Worm (Caenorhabditis elegans) whole organism, L2 larva: Measurements from ENCODE around the gene Y43F8B.2.

Source experiments
- C34F6.9 ChIP-seq: fragments of 150-350 bp; optimal IDR thresholded peaks from 2 replicates; lab custom pipeline; 2014; ENCODE audit warnings: missing biosample characterization, missing genetic modification characterization
- F13H6.1 ChIP-seq: sonication (generic microtip); optimal IDR thresholded peaks from 2 replicates; lab custom pipeline; 2016; ENCODE audit warnings: missing genetic modification characterization, missing compliant biosample characterization
- R02D3.7 ChIP-seq: fragments of 150-350 bp; optimal IDR thresholded peaks from 2 replicates; lab custom pipeline; 2014; ENCODE audit warnings: missing biosample characterization, missing genetic modification characterization
- Y55F3AM.14 ChIP-seq: fragments of 200-800 bp; sonication (Bioruptor generic); optimal IDR thresholded peaks from 2 replicates; lab custom pipeline; 2018; ENCODE audit warnings: mild to moderate bottlenecking, missing genetic modification characterization, missing compliant biosample characterization
- ZK546.5 ChIP-seq: sonication (generic microtip); optimal IDR thresholded peaks from 2 replicates; lab custom pipeline; 2017; ENCODE audit warnings: missing biosample characterization, missing genetic modification characterization
- alr-1 ChIP-seq: fragments of 150-350 bp; optimal IDR thresholded peaks from 2 replicates; lab custom pipeline; 2014; ENCODE audit warnings: missing biosample characterization, missing genetic modification characterization
- aly-2 ChIP-seq: fragments of 150-350 bp; optimal IDR thresholded peaks from 2 replicates; lab custom pipeline; 2014; ENCODE audit warnings: missing biosample characterization, missing genetic modification characterization
- ama-1 ChIP-seq: fragments of 150-350 bp; optimal IDR thresholded peaks from 2 replicates; lab custom pipeline; 2018; ENCODE audit warnings: inconsistent platforms
- blmp-1 ChIP-seq: sonication (generic microtip); optimal IDR thresholded peaks from 2 replicates; lab custom pipeline; 2017; ENCODE audit warnings: missing genetic modification characterization, mild to moderate bottlenecking, missing compliant biosample characterization, antibody characterized with exemption, moderate library complexity; ENCODE audit not compliant: insufficient read depth
- ceh-16 ChIP-seq: fragments of 150-350 bp; optimal IDR thresholded peaks from 2 replicates; lab custom pipeline; 2014; ENCODE audit warnings: missing biosample characterization, missing genetic modification characterization
- ceh-82 ChIP-seq: fragments of 150-350 bp; optimal IDR thresholded peaks from 2 replicates; lab custom pipeline; 2014; ENCODE audit warnings: missing biosample characterization, missing genetic modification characterization
- crh-2 ChIP-seq: sonication (generic microtip); optimal IDR thresholded peaks from 2 replicates; lab custom pipeline; 2017; ENCODE audit warnings: missing biosample characterization, missing genetic modification characterization
- dmd-4 ChIP-seq: sonication (generic microtip); optimal IDR thresholded peaks from 2 replicates; lab custom pipeline; 2017; ENCODE audit warnings: missing biosample characterization, missing genetic modification characterization
- elt-1 ChIP-seq: fragments of 150-350 bp; optimal IDR thresholded peaks from 2 replicates; lab custom pipeline; 2014; ENCODE audit warnings: missing biosample characterization, missing genetic modification characterization
- gmeb-1 ChIP-seq: fragments of 150-350 bp; optimal IDR thresholded peaks from 2 replicates; lab custom pipeline; 2014; ENCODE audit warnings: missing biosample characterization, missing genetic modification characterization
- lin-11 ChIP-seq: fragments of 150-350 bp; sonication (generic microtip); optimal IDR thresholded peaks from 2 replicates; lab custom pipeline; 2014; ENCODE audit warnings: missing biosample characterization, missing genetic modification characterization, inconsistent platforms, mixed read lengths
- lin-13 ChIP-seq: fragments of 150-350 bp; optimal IDR thresholded peaks from 2 replicates; lab custom pipeline; 2014; ENCODE audit warnings: missing biosample characterization, missing genetic modification reagents, missing genetic modification characterization
- lin-39 ChIP-seq: fragments of 150-350 bp; optimal IDR thresholded peaks from 2 replicates; lab custom pipeline; 2014; ENCODE audit warnings: missing biosample characterization, missing genetic modification reagents, missing genetic modification characterization
- lsy-2 ChIP-seq, 2 experiments: fragments of 150-350 bp in 1 of 2; sonication (generic microtip) in 1 of 2; optimal IDR thresholded peaks; 2 replicates each; lab custom pipeline; 2014 to 2017; ENCODE audit warnings: missing biosample characterization in 2 of 2, missing genetic modification characterization in 2 of 2
- mab-5 ChIP-seq: fragments of 150-350 bp; optimal IDR thresholded peaks from 2 replicates; lab custom pipeline; 2014; ENCODE audit warnings: missing biosample characterization, missing genetic modification characterization
- mbf-1 ChIP-seq: sonication (generic microtip); optimal IDR thresholded peaks from 2 replicates; lab custom pipeline; 2017; ENCODE audit warnings: missing biosample characterization, missing genetic modification characterization
- mdl-1 ChIP-seq, 2 experiments: fragments of 150-350 bp in 1 of 2; sonication (generic microtip) in 1 of 2; optimal IDR thresholded peaks; 2 replicates each; lab custom pipeline; 2017; ENCODE audit warnings: missing biosample characterization in 2 of 2, missing genetic modification characterization in 2 of 2
- nhr-10 ChIP-seq: sonication (generic microtip); optimal IDR thresholded peaks from 2 replicates; lab custom pipeline; 2017; ENCODE audit warnings: missing biosample characterization, missing genetic modification characterization
- nhr-11 ChIP-seq: fragments of 150-350 bp; optimal IDR thresholded peaks from 2 replicates; lab custom pipeline; 2014; ENCODE audit warnings: missing biosample characterization, missing genetic modification characterization
- nhr-12 ChIP-seq: fragments of 150-350 bp; optimal IDR thresholded peaks from 2 replicates; lab custom pipeline; 2014; ENCODE audit warnings: missing biosample characterization, missing genetic modification characterization
- nhr-129 ChIP-seq: fragments of 150-350 bp; optimal IDR thresholded peaks from 2 replicates; lab custom pipeline; 2014; ENCODE audit warnings: missing biosample characterization, missing genetic modification characterization
- nhr-21 ChIP-seq: fragments of 150-350 bp; optimal IDR thresholded peaks from 2 replicates; lab custom pipeline; 2014; ENCODE audit warnings: missing biosample characterization, missing genetic modification characterization
- nhr-23 ChIP-seq: fragments of 150-350 bp; optimal IDR thresholded peaks from 2 replicates; lab custom pipeline; 2014; ENCODE audit warnings: missing biosample characterization, missing genetic modification reagents, missing genetic modification characterization
- nhr-237 ChIP-seq: fragments of 150-350 bp; optimal IDR thresholded peaks from 2 replicates; lab custom pipeline; 2014; ENCODE audit warnings: missing biosample characterization, missing genetic modification characterization
- nhr-77 ChIP-seq: fragments of 150-350 bp; optimal IDR thresholded peaks from 2 replicates; lab custom pipeline; 2014; ENCODE audit warnings: missing biosample characterization, missing genetic modification characterization
- sem-4 ChIP-seq: fragments of 150-350 bp; optimal IDR thresholded peaks from 2 replicates; lab custom pipeline; 2014; ENCODE audit warnings: missing biosample characterization, missing genetic modification reagents, missing genetic modification characterization
- skn-1 ChIP-seq: sonication (generic microtip); optimal IDR thresholded peaks from 2 replicates; lab custom pipeline; 2017; ENCODE audit warnings: missing biosample characterization, missing genetic modification characterization
- sma-3 ChIP-seq: sonication (generic microtip); optimal IDR thresholded peaks from 2 replicates; lab custom pipeline; 2016; ENCODE audit warnings: missing genetic modification reagents, missing genetic modification characterization, missing compliant biosample characterization
- snpc-4 ChIP-seq: fragments of 150-350 bp; optimal IDR thresholded peaks from 2 replicates; lab custom pipeline; 2014; ENCODE audit warnings: missing biosample characterization, missing genetic modification characterization
- unc-55 ChIP-seq: fragments of 150-350 bp; sonication (generic microtip); optimal IDR thresholded peaks from 3 replicates; lab custom pipeline; 2014; ENCODE audit warnings: missing biosample characterization, missing genetic modification reagents, missing genetic modification characterization
- zag-1 ChIP-seq: fragments of 150-350 bp; optimal IDR thresholded peaks from 2 replicates; lab custom pipeline; 2014; ENCODE audit warnings: missing biosample characterization, missing genetic modification characterization
- ztf-4 ChIP-seq: fragments of 150-350 bp; optimal IDR thresholded peaks from 2 replicates; lab custom pipeline; 2014; ENCODE audit warnings: missing biosample characterization, missing genetic modification characterization

The Y43F8B.2 gene

ce11 chrV:19520130-19520529 is 12.8 kb downstream of the Y43F8B.2 start:
- no peak for TF ChIP-seq crh-2
- no peak for TF ChIP-seq nhr-23 (tag; lab: Kevin White, UChicago)
- no peak for TF ChIP-seq dmd-4 (tag; lab: Kevin White, UChicago)
- TF ChIP-seq gmeb-1, result no peak
- TF ChIP-seq ceh-82, result no peak
- no peak for TF ChIP-seq snpc-4 (tag; lab: Kevin White, UChicago)
- TF ChIP-seq mbf-1 (tag; lab: Kevin White, UChicago), result no peak
- no peak for TF ChIP-seq F13H6.1
- TF ChIP-seq lin-39 (tag; lab: Kevin White, UChicago), result no peak
- no peak for TF ChIP-seq blmp-1
- no peak for TF ChIP-seq sma-3 (GFP tag; lab: Kevin White, UChicago)
- TF ChIP-seq R02D3.7 (tag; lab: Kevin White, UChicago), result no peak
- TF ChIP-seq Y55F3AM.14 (GFP tag; lab: Kevin White, UChicago), result peak; percentile 20
- TF ChIP-seq alr-1 (tag; lab: Kevin White, UChicago), result no peak
- no peak for TF ChIP-seq nhr-10 (tag; lab: Kevin White, UChicago)
- TF ChIP-seq C34F6.9 (tag; lab: Kevin White, UChicago), result no peak
- TF ChIP-seq aly-2, result no peak
- TF ChIP-seq mdl-1 (tag; optimal IDR thresholded peaks at IDR 0.05; lab: Kevin White, UChicago), result no peak
- TF ChIP-seq sem-4 (tag; lab: Kevin White, UChicago), result no peak
- TF ChIP-seq ceh-16 (tag; lab: Kevin White, UChicago), result no peak
- TF ChIP-seq ama-1 (lab: Kevin White, UChicago), result peak; percentile 76
- no peak for TF ChIP-seq nhr-237 (tag; lab: Kevin White, UChicago)
- peak; percentile 53 for TF ChIP-seq ztf-4 (tag; lab: Kevin White, UChicago)
- TF ChIP-seq lsy-2 (tag; optimal IDR thresholded peaks at IDR 0.05; lab: Kevin White, UChicago), result no peak
- TF ChIP-seq, all 48 proteins: peak for 3

- TF ChIP-seq zag-1 (tag; lab: Kevin White, UChicago) (no peak), ztf-4 (tag; lab: Kevin White, UChicago) (peak; percentile 63), lin-13 (GFP tag; lab: Kevin White, UChicago) (no peak), Y55F3AM.14 (GFP tag; lab: Kevin White, UChicago) (peak; percentile 50), crh-2 (peak; percentile 8), lsy-2 (tag; optimal IDR thresholded peaks at IDR 0.05; lab: Kevin White, UChicago) (peak in 1 of 2 experiments; percentile 52), sem-4 (tag; lab: Kevin White, UChicago) (peak; percentile 10)
Observed at ce11 chrV:19519511-19519934, 13.4 kb downstream of the Y43F8B.2 start.

- TF ChIP-seq skn-1 (tag; lab: Kevin White, UChicago), result no peak
- no peak for TF ChIP-seq nhr-21 (tag; lab: Kevin White, UChicago)
- TF ChIP-seq alr-1 (tag; lab: Kevin White, UChicago), result no peak
- TF ChIP-seq nhr-12 (tag; lab: Kevin White, UChicago), result no peak
- TF ChIP-seq mab-5, result no peak
- TF ChIP-seq nhr-11 (tag; lab: Kevin White, UChicago), result no peak
Observed at ce11 chrV:19518468-19519168, 14.3 kb downstream of the Y43F8B.2 start.

ce11 chrV:19513552-19513951 is 19.4 kb downstream of the Y43F8B.2 start, which contains the start of gene phy-4:
Gene phy-4, minus strand, starts transcription at chrV:19513652.
- TF ChIP-seq nhr-129 (tag; lab: Kevin White, UChicago), result no peak
- no peak for TF ChIP-seq lin-11
- no peak for TF ChIP-seq gmeb-1
- no peak for TF ChIP-seq ZK546.5 (tag; lab: Kevin White, UChicago)
- TF ChIP-seq dmd-4 (tag; lab: Kevin White, UChicago), result no peak
- no peak for TF ChIP-seq ceh-82
- no peak for TF ChIP-seq Y55F3AM.14 (GFP tag; lab: Kevin White, UChicago)
- TF ChIP-seq zag-1 (tag; lab: Kevin White, UChicago), result no peak
- no peak for TF ChIP-seq elt-1 (tag; lab: Kevin White, UChicago)
- no peak for TF ChIP-seq lin-13 (GFP tag; lab: Kevin White, UChicago)
- no peak for TF ChIP-seq nhr-12 (tag; lab: Kevin White, UChicago)
- no peak for TF ChIP-seq nhr-77 (tag; lab: Kevin White, UChicago)
- TF ChIP-seq lsy-2 (tag; optimal IDR thresholded peaks at IDR 0.05; lab: Kevin White, UChicago), result no peak
- no peak for TF ChIP-seq unc-55 (GFP tag; lab: Kevin White, UChicago)
- no peak for TF ChIP-seq nhr-11 (tag; lab: Kevin White, UChicago)
- TF ChIP-seq mbf-1 (tag; lab: Kevin White, UChicago), result no peak
